In the genomic region with DNA sequence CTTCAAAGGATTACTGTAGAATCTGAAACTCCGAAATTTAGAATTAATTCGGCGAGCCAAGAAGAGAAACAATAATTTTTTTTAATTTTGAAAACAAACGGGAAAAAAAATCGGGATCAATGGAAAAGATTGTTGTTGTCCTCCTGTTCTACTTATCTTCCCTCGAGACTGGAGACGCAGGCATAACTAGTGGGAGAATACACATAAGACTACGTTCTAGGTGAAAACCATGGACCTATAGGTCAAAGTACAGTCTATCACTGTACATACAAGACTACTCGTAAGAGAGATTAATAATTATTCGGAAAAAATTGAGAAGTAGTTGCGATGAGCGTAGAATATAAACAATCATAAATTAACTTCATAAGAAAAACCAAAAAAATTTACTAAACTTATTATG, we compare ENCODE assay signal across 2 worm cellular contexts.
A peak's percentile ranks its signal among the peaks of the same experiment; 100 is the strongest.
TF ChIP-seq lines count a peak whose summit lies in the region.

TSS of gene dhs-6 (minus strand) at position 22 of the 400 bp plus-strand sequence.

TF ChIP-seq in whole organism, L1 larva, 84 proteins besides CTCF, POLR2A, EP300 and RAD21 (continued from another document):
- TF ChIP-seq vab-15 (tag; optimal IDR thresholded peaks at IDR 0.05; lab: Kevin White, UChicago) (no peak), blmp-1 (tag; optimal IDR thresholded peaks at IDR 0.05; lab: Kevin White, UChicago) (peak; percentile 58), C16A3.4 (tag; optimal IDR thresholded peaks at IDR 0.05; lab: Kevin White, UChicago) (peak; percentile 15), nhr-12 (tag; optimal IDR thresholded peaks at IDR 0.05; lab: Kevin White, UChicago) (no peak), nhr-84 (tag; optimal IDR thresholded peaks at IDR 0.05; lab: Kevin White, UChicago) (no peak), fos-1 (tag; optimal IDR thresholded peaks at IDR 0.05; lab: Kevin White, UChicago) (no peak), elt-3 (tag; optimal IDR thresholded peaks at IDR 0.05; lab: Kevin White, UChicago) (peak in 2 of 6 experiments; percentile 6 to 18), unc-62 (GFP tag; optimal IDR thresholded peaks at IDR 0.05; lab: Kevin White, UChicago) (no peak), mdl-1 (tag; optimal IDR thresholded peaks at IDR 0.05; lab: Kevin White, UChicago) (no peak), snu-23 (GFP tag; optimal IDR thresholded peaks at IDR 0.05; lab: Kevin White, UChicago) (peak; percentile 1)

TF ChIP-seq in whole organism, L4 larva, 104 proteins besides CTCF, POLR2A, EP300 and RAD21 (continued from another document):
- peak; percentile 5 for TF ChIP-seq ama-1 (optimal IDR thresholded peaks at IDR 0.05; lab: Kevin White, UChicago)
- no peak for TF ChIP-seq mdt-29 (GFP tag; IDR thresholded peaks at IDR 0.05; lab: Robert Waterston, UW)
- TF ChIP-seq T20F7.1 (GFP tag; optimal IDR thresholded peaks at IDR 0.05; lab: Kevin White, UChicago): peak; percentile 54
- TF ChIP-seq lir-3 (tag; optimal IDR thresholded peaks at IDR 0.05; lab: Kevin White, UChicago): no peak
- no peak for TF ChIP-seq jun-1 (tag; optimal IDR thresholded peaks at IDR 0.05; lab: Kevin White, UChicago)
- TF ChIP-seq egl-27 (tag; optimal IDR thresholded peaks at IDR 0.05; lab: Kevin White, UChicago): no peak
- no peak for TF ChIP-seq lin-15B (tag; optimal IDR thresholded peaks at IDR 0.05; lab: Kevin White, UChicago)
- no peak for TF ChIP-seq nhr-41 (GFP tag; IDR thresholded peaks at IDR 0.05; lab: Robert Waterston, UW)
- no peak for TF ChIP-seq tag-97 (GFP tag; IDR thresholded peaks at IDR 0.05; lab: Robert Waterston, UW)
- peak; percentile 28 for TF ChIP-seq nhr-6 (tag; optimal IDR thresholded peaks at IDR 0.05; lab: Kevin White, UChicago)
- TF ChIP-seq gei-8 (GFP tag; optimal IDR thresholded peaks at IDR 0.05; lab: Kevin White, UChicago): no peak
- TF ChIP-seq madf-5 (GFP tag; IDR thresholded peaks at IDR 0.05; lab: Robert Waterston, UW): no peak
- no peak for TF ChIP-seq set-16 (GFP tag; IDR thresholded peaks at IDR 0.05; lab: Robert Waterston, UW)
- no peak for TF ChIP-seq R02D3.7 (tag; optimal IDR thresholded peaks at IDR 0.05; lab: Kevin White, UChicago)
- peak; percentile 49 for TF ChIP-seq mep-1 (tag; optimal IDR thresholded peaks at IDR 0.05; lab: Kevin White, UChicago)
- no peak for TF ChIP-seq daf-16 (GFP tag; optimal IDR thresholded peaks at IDR 0.05; lab: Kevin White, UChicago)
- TF ChIP-seq daf-16 (tag; optimal IDR thresholded peaks at IDR 0.05; lab: Kevin White, UChicago): peak; percentile 65
- no peak for TF ChIP-seq egl-43 (GFP tag; IDR thresholded peaks at IDR 0.05; lab: Robert Waterston, UW)
- no peak for TF ChIP-seq dpl-1 (GFP tag; optimal IDR thresholded peaks at IDR 0.05; lab: Kevin White, UChicago)
- TF ChIP-seq zip-2 (tag; optimal IDR thresholded peaks at IDR 0.05; lab: Kevin White, UChicago): no peak
- no peak for TF ChIP-seq sdz-12 (GFP tag; optimal IDR thresholded peaks at IDR 0.05; lab: Kevin White, UChicago)
- TF ChIP-seq dve-1 (tag; optimal IDR thresholded peaks at IDR 0.05; lab: Kevin White, UChicago; ENCODE audit: insufficient read depth): peak; percentile 47
- TF ChIP-seq spr-1 (tag; optimal IDR thresholded peaks at IDR 0.05; lab: Kevin White, UChicago): peak; percentile 17
